Worm (Caenorhabditis elegans): ENCODE data around the gene W06G6.9.

W06G6.9 gene

ce11 chrV:16645201-16645940 lies 901 bp downstream of the W06G6.9 start, which contains the start of gene W06G6.17:
TSS of gene W06G6.17 (minus strand) at chrV:16645251.
- TF ChIP-seq dmd-4 (tag; optimal IDR thresholded peaks at IDR 0.05) (no peak), C34F6.9 (tag; optimal IDR thresholded peaks at IDR 0.05) (no peak)

ce11 chrV:16643558-16643957 lies 2.7 kb downstream of the W06G6.9 start, which contains the start of gene srw-77:
TSS of gene srw-77 (minus strand) at chrV:16643658.
- TF ChIP-seq nhr-11 (tag; optimal IDR thresholded peaks at IDR 0.05) (no peak), sma-9 (GFP tag; optimal IDR thresholded peaks at IDR 0.05) (no peak), sma-9 (tag; optimal IDR thresholded peaks at IDR 0.05) (no peak)

ce11 chrV:16640366-16640765 lies 5.9 kb downstream of the W06G6.9 start:
- TF ChIP-seq lin-39 (tag; optimal IDR thresholded peaks at IDR 0.05): no peak
- no peak for TF ChIP-seq nhr-129 (tag; optimal IDR thresholded peaks at IDR 0.05)
- no peak for TF ChIP-seq fos-1 (tag; optimal IDR thresholded peaks at IDR 0.05)
- TF ChIP-seq ceh-16 (tag; optimal IDR thresholded peaks at IDR 0.05): no peak

ce11 chrV:16638204-16638603 lies 8.1 kb downstream of the W06G6.9 start, which contains the start of gene srw-76:
TSS of gene srw-76 (minus strand) at chrV:16638304.
- TF ChIP-seq ztf-4 (tag; optimal IDR thresholded peaks at IDR 0.05) (no peak), F13H6.1 (tag; optimal IDR thresholded peaks at IDR 0.05) (no peak), sma-3 (GFP tag; optimal IDR thresholded peaks at IDR 0.05) (no peak), sem-4 (tag; optimal IDR thresholded peaks at IDR 0.05) (no peak), lsy-2 (tag; optimal IDR thresholded peaks at IDR 0.05) (no peak), R02D3.7 (tag; optimal IDR thresholded peaks at IDR 0.05) (no peak), ama-1 (optimal IDR thresholded peaks at IDR 0.05) (no peak), sma-9 (GFP tag; optimal IDR thresholded peaks at IDR 0.05) (no peak), sma-9 (tag; optimal IDR thresholded peaks at IDR 0.05) (no peak), lin-13 (GFP tag; optimal IDR thresholded peaks at IDR 0.05) (no peak), peb-1 (tag; optimal IDR thresholded peaks at IDR 0.05) (no peak), ZK546.5 (tag; optimal IDR thresholded peaks at IDR 0.05) (no peak), zag-1 (tag; optimal IDR thresholded peaks at IDR 0.05) (no peak), nhr-237 (tag; optimal IDR thresholded peaks at IDR 0.05) (no peak), gmeb-1 (tag; optimal IDR thresholded peaks at IDR 0.05) (no peak), crh-2 (tag; optimal IDR thresholded peaks at IDR 0.05) (no peak), nhr-11 (tag; optimal IDR thresholded peaks at IDR 0.05) (no peak), lin-11 (tag; optimal IDR thresholded peaks at IDR 0.05) (no peak)

- TF ChIP-seq nhr-21 (tag; optimal IDR thresholded peaks at IDR 0.05): no peak
- TF ChIP-seq sma-9 (GFP tag; optimal IDR thresholded peaks at IDR 0.05): no peak
- TF ChIP-seq sma-9 (tag; optimal IDR thresholded peaks at IDR 0.05): no peak
- TF ChIP-seq nhr-77 (tag; optimal IDR thresholded peaks at IDR 0.05): no peak
- TF ChIP-seq nhr-12 (tag; optimal IDR thresholded peaks at IDR 0.05): no peak
- no peak for TF ChIP-seq mdl-1 (tag; optimal IDR thresholded peaks at IDR 0.05)
These were observed 10.4 kb downstream of the W06G6.9 start, which contains the start of gene mltn-11 for ce11 chrV:16635911-16636310. TSS of gene mltn-11 (plus strand) at chrV:16636186.

ce11 chrV:16629600-16629999 lies 16.7 kb downstream of the W06G6.9 start, which contains the start of gene srd-21:
TSS of gene srd-21 (plus strand) at chrV:16629900.
- TF ChIP-seq C34F6.9 (tag; optimal IDR thresholded peaks at IDR 0.05) (no peak), mdl-1 (tag; optimal IDR thresholded peaks at IDR 0.05) (no peak), elt-1 (tag; optimal IDR thresholded peaks at IDR 0.05) (no peak), nhr-6 (tag; optimal IDR thresholded peaks at IDR 0.05) (no peak), unc-62 (GFP tag; optimal IDR thresholded peaks at IDR 0.05) (no peak), blmp-1 (tag; optimal IDR thresholded peaks at IDR 0.05; ENCODE audit: insufficient read depth) (no peak), snpc-4 (tag; optimal IDR thresholded peaks at IDR 0.05) (no peak), alr-1 (tag; optimal IDR thresholded peaks at IDR 0.05) (no peak)

Data from whole organism, L2 larva.